Fruit fly (Drosophila melanogaster) whole organism, pupa: Measurements from ENCODE around the gene Chsy.

Source experiments
- CG10348 ChIP-seq: fragments of 200-800 bp; sonication (Bioruptor generic); IDR thresholded peaks from 2 replicates; pipeline ENCODE4 v1.3.6; 2022; ENCODE audit warnings: missing biosample characterization, missing genetic modification characterization
- CG13204 ChIP-seq: fragments of 200-800 bp; sonication (Bioruptor generic); optimal IDR thresholded peaks from 2 replicates; lab custom pipeline; 2018; ENCODE audit warnings: missing biosample characterization, mild to moderate bottlenecking, missing genetic modification characterization, moderate library complexity
- CG17806 ChIP-seq: fragments of 200-800 bp; sonication (Bioruptor generic); optimal IDR thresholded peaks from 2 replicates; lab custom pipeline; 2018; ENCODE audit warnings: missing biosample characterization, mild to moderate bottlenecking, missing genetic modification characterization, moderate library complexity
- CG4496 ChIP-seq: fragments of 200-800 bp; sonication (Bioruptor generic); IDR thresholded peaks from 3 replicates; pipeline ENCODE4 v1.3.6; 2022; ENCODE audit warnings: missing biosample characterization, missing genetic modification characterization
- CG9948 ChIP-seq: fragments of 200-800 bp; sonication (Bioruptor generic); optimal IDR thresholded peaks from 2 replicates; lab custom pipeline; 2018; ENCODE audit warnings: missing biosample characterization, mild to moderate bottlenecking, missing genetic modification characterization, moderate library complexity
- D1 ChIP-seq: fragments of 200-800 bp; sonication (Bioruptor generic); optimal IDR thresholded peaks from 2 replicates; lab custom pipeline; 2018; ENCODE audit warnings: missing biosample characterization, mild to moderate bottlenecking, missing genetic modification characterization, moderate library complexity
- EcR ChIP-seq: fragments of 200-800 bp; sonication (Bioruptor generic); optimal IDR thresholded peaks from 3 replicates; lab custom pipeline; 2019; ENCODE audit warnings: missing biosample characterization, missing genetic modification characterization, mild to moderate bottlenecking, moderate library complexity, missing genetic modification reagents
- Pif1B ChIP-seq: fragments of 200-800 bp; sonication (Bioruptor generic); optimal IDR thresholded peaks from 3 replicates; lab custom pipeline; 2016; ENCODE audit warnings: missing biosample characterization, missing genetic modification characterization
- fd96Ca ChIP-seq: fragments of 200-800 bp; sonication (Bioruptor generic); IDR thresholded peaks from 3 replicates; pipeline ENCODE4 v1.3.6; 2022; ENCODE audit warnings: missing biosample characterization, missing genetic modification characterization
- rn ChIP-seq: fragments of 200-800 bp; sonication (Bioruptor generic); IDR thresholded peaks from 2 replicates; pipeline ENCODE4 v1.3.6; 2022; ENCODE audit warnings: missing biosample characterization, missing genetic modification characterization

- TF ChIP-seq CG17806 (tag; lab: Kevin White, UChicago): no peak
- no peak for TF ChIP-seq D1 (tag; lab: Kevin White, UChicago)
- no peak for TF ChIP-seq EcR
- no peak for TF ChIP-seq CG13204 (GFP tag; lab: Kevin White, UChicago)
- TF ChIP-seq fd96Ca (GFP tag; lab: Robert Waterston, UW): no peak
- no peak for TF ChIP-seq CG10348
- TF ChIP-seq CG9948 (tag; lab: Kevin White, UChicago): no peak
- TF ChIP-seq CG4496: no peak
- TF ChIP-seq Pif1B (GFP tag; lab: Kevin White, UChicago): no peak
- TF ChIP-seq rn: no peak
Observed at dm6 chrX:15575557-15575956, 17.8 kb downstream of the Chsy start, which contains the start of gene CG42299.
